Worm (Caenorhabditis elegans) whole organism, mixed stage, embryonic: ENCODE results near the gene swsn-4.

ENCODE experiments used
- blmp-1 ChIP-seq: fragments of 150-350 bp; optimal IDR thresholded peaks from 2 replicates; lab custom pipeline; 2014; ENCODE audit warnings: missing biosample characterization, missing genetic modification characterization
- elt-1 ChIP-seq: sonication (generic microtip); optimal IDR thresholded peaks from 2 replicates; lab custom pipeline; 2017; ENCODE audit warnings: missing genetic modification characterization, mild to moderate bottlenecking, missing compliant biosample characterization, antibody characterized with exemption, moderate library complexity, borderline replicate concordance; ENCODE audit not compliant: insufficient read depth
- lin-13 ChIP-seq: fragments of 150-350 bp; optimal IDR thresholded peaks from 2 replicates; lab custom pipeline; 2014; ENCODE audit warnings: missing biosample characterization, missing genetic modification characterization
- lsy-2 ChIP-seq: fragments of 150-350 bp; optimal IDR thresholded peaks from 2 replicates; lab custom pipeline; 2014; ENCODE audit warnings: missing biosample characterization, missing genetic modification characterization
- mep-1 ChIP-seq: fragments of 150-350 bp; optimal IDR thresholded peaks from 2 replicates; lab custom pipeline; 2017; ENCODE audit warnings: missing biosample characterization, missing genetic modification reagents, missing genetic modification characterization, inconsistent platforms
- nhr-12 ChIP-seq: fragments of 150-350 bp; optimal IDR thresholded peaks from 2 replicates; lab custom pipeline; 2014; ENCODE audit warnings: missing biosample characterization, missing genetic modification characterization
- nhr-2 ChIP-seq: fragments of 150-350 bp; optimal IDR thresholded peaks from 2 replicates; lab custom pipeline; 2014; ENCODE audit warnings: missing biosample characterization, missing genetic modification characterization
- nhr-28 ChIP-seq: fragments of 150-350 bp; optimal IDR thresholded peaks from 2 replicates; lab custom pipeline; 2014; ENCODE audit warnings: missing biosample characterization, missing genetic modification characterization
- unc-39 ChIP-seq: fragments of 150-350 bp; optimal IDR thresholded peaks from 2 replicates; lab custom pipeline; 2014; ENCODE audit warnings: missing biosample characterization, missing genetic modification characterization
- unc-62 ChIP-seq: fragments of 150-350 bp; optimal IDR thresholded peaks from 2 replicates; lab custom pipeline; 2014; ENCODE audit warnings: missing biosample characterization, missing genetic modification reagents, missing genetic modification characterization
- ztf-11 ChIP-seq: fragments of 150-350 bp; optimal IDR thresholded peaks from 2 replicates; lab custom pipeline; 2014; ENCODE audit warnings: missing biosample characterization, missing genetic modification characterization

DNA sequence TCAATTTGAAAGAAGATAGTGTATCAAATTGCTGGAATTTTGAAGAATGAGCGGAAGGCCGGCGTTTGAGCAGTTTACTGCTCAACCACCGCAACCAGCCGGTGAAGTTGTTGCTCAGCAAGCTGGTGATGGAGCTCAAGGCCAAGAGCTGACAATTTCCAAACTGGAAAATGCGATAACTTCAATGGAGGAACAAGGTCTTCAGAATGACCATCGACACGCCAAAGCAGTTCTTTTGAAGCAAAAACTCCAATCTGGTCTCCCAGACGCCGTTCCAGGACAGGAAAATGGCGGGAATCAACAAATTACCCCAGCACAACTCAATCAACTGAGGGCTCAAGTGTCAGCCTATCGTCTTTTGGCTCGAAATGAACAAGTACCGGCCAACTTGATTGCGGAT lies 204 bp downstream of the swsn-4 start:
- no peak for TF ChIP-seq lin-13
- no peak for TF ChIP-seq nhr-2
- TF ChIP-seq unc-62 (GFP tag; lab: Kevin White, UChicago), result no peak
- TF ChIP-seq unc-39 (tag; lab: Kevin White, UChicago), result no peak
- no peak for TF ChIP-seq elt-1 (tag; lab: Kevin White, UChicago)
- TF ChIP-seq mep-1 (tag; lab: Kevin White, UChicago), result no peak
- TF ChIP-seq ztf-11 (tag; lab: Kevin White, UChicago), result no peak
- TF ChIP-seq nhr-12 (tag; lab: Kevin White, UChicago), result no peak
- no peak for TF ChIP-seq blmp-1 (tag; lab: Kevin White, UChicago)
- no peak for TF ChIP-seq nhr-28 (tag; lab: Kevin White, UChicago)
- TF ChIP-seq lsy-2 (tag; lab: Kevin White, UChicago), result no peak
